Comparison of ENCODE assay signal across 1 fruit fly cellular context in genomic region chr3L:1674381-1674780, dm6.
A peak's percentile ranks its signal among the peaks of the same experiment; 100 is the strongest.
TF ChIP-seq lines count a peak whose summit lies in the region.

Gene CG7991 (plus strand): TSS chr3L:1674709.

TF ChIP-seq in whole organism, embryonic, 481 proteins besides CTCF, POLR2A, EP300 and RAD21 (continued from another document):
- no peak for TF ChIP-seq CG14441 (GFP tag; IDR thresholded peaks at IDR 0.05; lab: Robert Waterston, UW)
- peak; percentile 76; the same call in 1 of the 4 replicates for TF ChIP-seq chinmo (GFP tag; IDR thresholded peaks at IDR 0.05; lab: Robert Waterston, UW; ENCODE audit: partially characterized antibody)
- peak; percentile 73 for TF ChIP-seq Adf1 (GFP tag; IDR thresholded peaks at IDR 0.05; lab: Robert Waterston, UW)
- TF ChIP-seq CG12769 (tag; optimal IDR thresholded peaks at IDR 0.05; lab: Kevin White, UChicago) = peak; percentile 42
- no peak for TF ChIP-seq CG13624 (GFP tag; optimal IDR thresholded peaks at IDR 0.05; lab: Kevin White, UChicago)
- no peak for TF ChIP-seq unc-4 (GFP tag; IDR thresholded peaks at IDR 0.05; lab: Robert Waterston, UW; ENCODE audit: partially characterized antibody)
- TF ChIP-seq z (GFP tag; IDR thresholded peaks at IDR 0.05; lab: Robert Waterston, UW) = 0 out of 3 replicates have a peak, but pooled peaks have one; percentile 21
- TF ChIP-seq ci (GFP tag; IDR thresholded peaks at IDR 0.05; lab: Robert Waterston, UW) = 0 out of 3 replicates have a peak, but pooled peaks have one; percentile 15
